Fruit fly (Drosophila melanogaster) Kc167 (cell line): ENCODE data around the gene mRpL55.

Experiments
- Myc ChIP-seq: fragments of >200 bp; optimal IDR thresholded peaks from 2 replicates; lab custom pipeline; 2017; ENCODE audit warnings: missing external identifiers
- h ChIP-seq: fragments of >200 bp; optimal IDR thresholded peaks from 3 replicates; lab custom pipeline; 2018; ENCODE audit warnings: missing external identifiers
- psq ChIP-seq: fragments of >200 bp; optimal IDR thresholded peaks from 2 replicates; lab custom pipeline; 2017; ENCODE audit warnings: missing external identifiers

dm6 chr3R:19094039-19094438 lies 666 bp downstream of the mRpL55 start, which contains the start of gene cdi:
- no peak for TF ChIP-seq Myc
- TF ChIP-seq psq (lab: Kevin White, UChicago): no peak
- TF ChIP-seq h (lab: Kevin White, UChicago): no peak
